Fruit fly (Drosophila melanogaster): Measurements from ENCODE around the gene CG4186.

CG4186 gene

DNA sequence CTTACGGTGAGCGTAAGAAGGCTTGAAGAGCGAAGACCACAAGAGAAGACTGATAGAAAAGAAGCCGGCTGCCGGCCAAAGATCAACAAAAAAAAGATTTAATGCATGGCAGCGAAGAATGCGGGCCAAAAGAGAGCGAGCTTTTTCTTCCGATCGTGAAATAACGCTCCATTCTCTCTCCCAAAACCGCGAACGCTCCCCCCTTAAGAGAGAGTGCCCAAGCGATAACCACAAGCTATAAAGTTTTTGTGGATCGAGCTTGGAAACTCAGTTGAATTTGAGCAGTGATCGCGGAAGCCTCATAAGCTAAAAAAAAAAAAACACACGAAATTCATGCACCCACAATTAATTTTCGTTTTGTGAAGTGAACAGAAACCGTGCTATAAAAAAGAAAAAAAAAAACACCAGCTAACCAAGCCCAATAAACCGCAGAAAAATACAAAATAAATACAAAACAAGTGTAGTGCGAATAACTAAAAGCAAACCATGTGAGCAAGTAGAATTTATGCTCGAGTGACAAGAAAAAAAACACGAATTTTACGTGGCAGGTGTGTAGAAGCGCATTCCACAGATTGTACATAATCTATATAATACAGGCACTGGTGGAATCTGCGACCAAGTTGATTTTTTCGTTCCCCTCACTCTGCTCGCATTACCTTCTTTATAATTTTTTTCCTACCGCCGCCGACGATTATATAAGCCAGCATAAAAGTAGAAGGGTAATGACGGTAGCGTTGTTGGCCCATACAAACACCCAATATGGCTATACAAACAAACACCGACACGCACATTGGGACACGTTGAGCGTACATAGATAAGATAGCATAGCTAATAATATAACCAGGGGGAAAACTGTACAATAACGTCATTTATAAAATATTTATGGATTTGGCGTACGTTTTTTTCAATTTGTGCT lies 38.8 kb upstream of the CG4186 start, which contains the start of gene CG13252 (continued):
- TF ChIP-seq bab2 (GFP tag; optimal IDR thresholded peaks at IDR 0.05) (peak; percentile 30), stwl (tag; optimal IDR thresholded peaks at IDR 0.05) (no peak), CG1233 (GFP tag; optimal IDR thresholded peaks at IDR 0.05) (peak; percentile 24), Deaf1 (tag; optimal IDR thresholded peaks at IDR 0.05) (peak; percentile 27), Sox102F (GFP tag; optimal IDR thresholded peaks at IDR 0.05) (peak; percentile 7), Dbx (GFP tag; IDR thresholded peaks at IDR 0.05) (0 out of 3 replicates have a peak, but pooled peaks have one; percentile 10), CG2875 (GFP tag; optimal IDR thresholded peaks at IDR 0.05) (peak; percentile 28), CG15073 (GFP tag; optimal IDR thresholded peaks at IDR 0.05) (no peak), z (GFP tag; IDR thresholded peaks at IDR 0.05) (0 out of 3 replicates have a peak, but pooled peaks have one; percentile 54), slou (GFP tag; optimal IDR thresholded peaks at IDR 0.05) (no peak), mirr (GFP tag; optimal IDR thresholded peaks at IDR 0.05) (peak; percentile 75), PHDP (tag; optimal IDR thresholded peaks at IDR 0.05) (peak; percentile 38), bigmax (GFP tag; optimal IDR thresholded peaks at IDR 0.05) (no peak), Rfx (GFP tag; IDR thresholded peaks at IDR 0.05) (peak; percentile 39; the same call in 1 of the 2 replicates)

DNA sequence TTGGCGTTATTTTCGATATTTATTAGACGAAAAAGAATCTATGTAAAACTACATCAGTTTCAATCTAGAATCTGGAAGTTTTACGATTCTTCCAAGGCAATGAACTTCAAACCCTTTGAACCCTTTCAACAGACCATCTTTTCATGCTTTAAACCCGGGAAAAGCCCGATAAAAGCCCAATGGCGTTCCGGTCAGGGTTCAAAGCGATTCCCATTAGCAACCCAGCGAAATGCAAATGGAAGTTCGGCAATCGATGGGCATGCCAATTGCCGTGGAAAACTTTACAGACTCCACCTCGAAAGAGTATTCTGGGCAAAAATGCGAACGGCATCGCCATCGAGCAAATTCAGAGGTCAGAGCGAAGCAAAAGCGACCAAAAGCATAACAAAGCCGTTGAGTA lies 36.9 kb upstream of the CG4186 start:
- TF ChIP-seq CG13424 (tag; optimal IDR thresholded peaks at IDR 0.05) (no peak), gsb-n (tag; optimal IDR thresholded peaks at IDR 0.05) (no peak), gem (tag; optimal IDR thresholded peaks at IDR 0.05) (no peak), ro (GFP tag; IDR thresholded peaks at IDR 0.05) (no peak), emc (GFP tag; optimal IDR thresholded peaks at IDR 0.05) (no peak), fd3F (GFP tag; optimal IDR thresholded peaks at IDR 0.05) (peak; percentile 6), Sox100B (GFP tag; optimal IDR thresholded peaks at IDR 0.05) (no peak), insv (GFP tag; optimal IDR thresholded peaks at IDR 0.05) (no peak), CG11398 (GFP tag; optimal IDR thresholded peaks at IDR 0.05) (no peak), Ravus (GFP tag; IDR thresholded peaks at IDR 0.05) (no peak), sisA (GFP tag; IDR thresholded peaks at IDR 0.05) (no peak), CG10565 (GFP tag; optimal IDR thresholded peaks at IDR 0.05) (no peak), knrl (GFP tag; IDR thresholded peaks at IDR 0.05; ENCODE audit: partially characterized antibody) (no peak), eyg (GFP tag; optimal IDR thresholded peaks at IDR 0.05) (no peak), CG8290 (GFP tag; optimal IDR thresholded peaks at IDR 0.05) (no peak), CG8290 (tag; optimal IDR thresholded peaks at IDR 0.05) (no peak), sna (GFP tag; IDR thresholded peaks at IDR 0.05; ENCODE audit: partially characterized antibody) (no peak), CG12155 (GFP tag; optimal IDR thresholded peaks at IDR 0.05) (no peak), NK7.1 (GFP tag; optimal IDR thresholded peaks at IDR 0.05) (no peak), CG4707 (GFP tag; optimal IDR thresholded peaks at IDR 0.05) (no peak), CG11247 (GFP tag; IDR thresholded peaks at IDR 0.05) (0 out of 2 replicates have a peak, but pooled peaks have one; percentile 18), prd (optimal IDR thresholded peaks at IDR 0.05) (no peak), prd (GFP tag; IDR thresholded peaks at IDR 0.05) (no peak), CG12299 (tag; optimal IDR thresholded peaks at IDR 0.05) (no peak), ranshi (GFP tag; IDR thresholded peaks at IDR 0.05) (no peak), CG2889 (GFP tag; IDR thresholded peaks at IDR 0.05) (no peak), gcm2 (GFP tag; optimal IDR thresholded peaks at IDR 0.05) (no peak), slbo (GFP tag; IDR thresholded peaks at IDR 0.05) (peak; percentile 32; the same call in 1 of the 2 replicates), tna (GFP tag; IDR thresholded peaks at IDR 0.05; ENCODE audit: partially characterized antibody) (no peak), CG10959 (GFP tag; IDR thresholded peaks at IDR 0.05) (no peak), B-H1 (GFP tag; IDR thresholded peaks at IDR 0.05) (no peak), CG6175 (GFP tag; IDR thresholded peaks at IDR 0.05) (0 out of 3 replicates have a peak, but pooled peaks have one; percentile 15), amos (GFP tag; IDR thresholded peaks at IDR 0.05; ENCODE audit: partially characterized antibody) (no peak), cato (GFP tag; optimal IDR thresholded peaks at IDR 0.05; ENCODE audit: borderline replicate concordance) (no peak), CG31388 (GFP tag; optimal IDR thresholded peaks at IDR 0.05) (no peak)
